Fruit fly (Drosophila melanogaster) whole organism, embryonic: ENCODE data around the gene CG5290.
A peak's percentile ranks its signal among the peaks of the same experiment; 100 is the strongest.

ENCODE experiments used
- Ada2b ChIP-seq: fragments of 200-800 bp; sonication (Bioruptor generic); IDR thresholded peaks from 2 replicates; pipeline ENCODE4 v1.3.6; 2022; ENCODE audit warnings: missing biosample characterization, missing genetic modification characterization
- CG10274 ChIP-seq: fragments of 200-800 bp; sonication (Bioruptor generic); optimal IDR thresholded peaks from 3 replicates; lab custom pipeline; 2017; ENCODE audit warnings: missing biosample characterization, mild to moderate bottlenecking, missing genetic modification characterization
- CG10321 ChIP-seq: fragments of 200-800 bp; sonication (Bioruptor generic); IDR thresholded peaks from 2 replicates; pipeline ENCODE4 v1.3.6; 2022; ENCODE audit warnings: missing biosample characterization, missing genetic modification characterization
- CG10431 ChIP-seq: fragments of 200-800 bp; sonication (Bioruptor generic); optimal IDR thresholded peaks from 3 replicates; lab custom pipeline; 2018; ENCODE audit warnings: missing biosample characterization, mild to moderate bottlenecking, missing genetic modification characterization
- CG10565 ChIP-seq: fragments of 200-800 bp; sonication (Bioruptor generic); optimal IDR thresholded peaks from 3 replicates; lab custom pipeline; 2016; ENCODE audit warnings: missing biosample characterization, mild to moderate bottlenecking, missing genetic modification characterization
- CG11247 ChIP-seq: fragments of 200-800 bp; sonication (Bioruptor generic); IDR thresholded peaks from 2 replicates; pipeline ENCODE4 v1.3.6; 2022; ENCODE audit warnings: missing biosample characterization, missing genetic modification characterization
- CG13775 ChIP-seq: fragments of 200-800 bp; sonication (Bioruptor generic); optimal IDR thresholded peaks from 3 replicates; lab custom pipeline; 2017; ENCODE audit warnings: missing biosample characterization, mild to moderate bottlenecking, missing genetic modification characterization
- CG14860 ChIP-seq: fragments of 200-800 bp; sonication (Bioruptor generic); IDR thresholded peaks from 3 replicates; pipeline ENCODE4 v1.3.6; 2022; ENCODE audit warnings: missing biosample characterization, missing genetic modification characterization; ENCODE audit not compliant: partially characterized antibody
- CG14965 ChIP-seq: fragments of 200-800 bp; sonication (Bioruptor generic); optimal IDR thresholded peaks from 2 replicates; lab custom pipeline; 2016; ENCODE audit warnings: missing biosample characterization, missing genetic modification characterization, borderline replicate concordance
- CG3065 ChIP-seq: fragments of 200-800 bp; sonication (Bioruptor generic); optimal IDR thresholded peaks from 2 replicates; lab custom pipeline; 2016; ENCODE audit warnings: missing biosample characterization, missing genetic modification characterization
- CG34376 ChIP-seq: fragments of 200-800 bp; sonication (Bioruptor generic); optimal IDR thresholded peaks from 2 replicates; lab custom pipeline; 2018; ENCODE audit warnings: missing biosample characterization, mild to moderate bottlenecking, missing genetic modification characterization
- CG4328 ChIP-seq: fragments of 200-800 bp; sonication (Bioruptor generic); optimal IDR thresholded peaks from 3 replicates; lab custom pipeline; 2017; ENCODE audit warnings: missing biosample characterization, missing genetic modification reagents, missing genetic modification characterization
- CG4854 ChIP-seq: fragments of 200-800 bp; sonication (Bioruptor generic); optimal IDR thresholded peaks from 2 replicates; lab custom pipeline; 2016; ENCODE audit warnings: missing biosample characterization, missing genetic modification characterization, inconsistent platforms
- CG6175 ChIP-seq: fragments of 200-800 bp; sonication (Bioruptor generic); IDR thresholded peaks from 3 replicates; pipeline ENCODE4 v1.3.6; 2022; ENCODE audit warnings: missing biosample characterization, missing genetic modification characterization
- CG6254 ChIP-seq: fragments of 200-800 bp; sonication (Bioruptor generic); optimal IDR thresholded peaks from 3 replicates; lab custom pipeline; 2017; ENCODE audit warnings: mild to moderate bottlenecking, missing biosample characterization, missing genetic modification reagents, missing genetic modification characterization
- CG7271 ChIP-seq: fragments of 200-800 bp; sonication (Bioruptor generic); optimal IDR thresholded peaks from 2 replicates; lab custom pipeline; 2018; ENCODE audit warnings: missing biosample characterization, mild to moderate bottlenecking, missing genetic modification characterization, moderate library complexity
- CG7745 ChIP-seq: fragments of 200-800 bp; sonication (Bioruptor generic); optimal IDR thresholded peaks from 2 replicates; lab custom pipeline; 2018; ENCODE audit warnings: missing biosample characterization, mild to moderate bottlenecking, missing genetic modification characterization, moderate library complexity
- CG7928 ChIP-seq: fragments of 200-800 bp; sonication (Bioruptor generic); optimal IDR thresholded peaks from 2 replicates; lab custom pipeline; 2017; ENCODE audit warnings: missing biosample characterization, mild to moderate bottlenecking, missing genetic modification characterization
- CG7963 ChIP-seq: fragments of 200-800 bp; sonication (Bioruptor generic); IDR thresholded peaks from 3 replicates; pipeline ENCODE4 v1.3.6; 2022; ENCODE audit warnings: missing biosample characterization, missing genetic modification characterization; ENCODE audit not compliant: partially characterized antibody
- CG8290 ChIP-seq, 3 experiments: fragments of 200-800 bp; sonication (Bioruptor generic); optimal IDR thresholded peaks; 2 replicates each; lab custom pipeline; 2016 to 2019; ENCODE audit warnings: missing biosample characterization in 3 of 3, missing genetic modification characterization in 3 of 3, mild to moderate bottlenecking in 2 of 3, moderate library complexity in 1 of 3
- CG8478 ChIP-seq: fragments of >200 bp; optimal IDR thresholded peaks from 2 replicates; lab custom pipeline; 2018
- CG9609 ChIP-seq: fragments of 200-800 bp; sonication (Bioruptor generic); optimal IDR thresholded peaks from 3 replicates; lab custom pipeline; 2016; ENCODE audit warnings: missing biosample characterization, missing genetic modification characterization
- Dfd ChIP-seq, 2 experiments: fragments of >200 bp; optimal IDR thresholded peaks; 2 replicates each; lab custom pipeline; 2017; ENCODE audit warnings: missing biosample characterization in 2 of 2, missing genetic modification characterization in 2 of 2
- Doc3 ChIP-seq: fragments of 200-800 bp; sonication (Bioruptor generic); IDR thresholded peaks from 3 replicates; pipeline ENCODE4 v1.3.6; 2022; ENCODE audit warnings: missing biosample characterization, missing genetic modification characterization; ENCODE audit not compliant: partially characterized antibody
- Fer3 ChIP-seq: fragments of 200-800 bp; sonication (Bioruptor generic); optimal IDR thresholded peaks from 2 replicates; lab custom pipeline; 2018; ENCODE audit warnings: missing biosample characterization, mild to moderate bottlenecking, missing genetic modification characterization, moderate library complexity
- H2.0 ChIP-seq: fragments of 200-800 bp; sonication (Bioruptor generic); IDR thresholded peaks from 2 replicates; pipeline ENCODE4 v1.3.6; 2022; ENCODE audit warnings: missing biosample characterization, missing genetic modification characterization
- HLHmδ ChIP-seq: fragments of 200-800 bp; sonication (Bioruptor generic); optimal IDR thresholded peaks from 2 replicates; lab custom pipeline; 2018; ENCODE audit warnings: missing biosample characterization, mild to moderate bottlenecking, missing genetic modification characterization, moderate library complexity
- Hr3 ChIP-seq: fragments of 200-800 bp; sonication (Bioruptor generic); optimal IDR thresholded peaks from 3 replicates; lab custom pipeline; 2016; ENCODE audit warnings: missing biosample characterization, missing genetic modification characterization
- Nf-YC ChIP-seq: fragments of 200-800 bp; optimal IDR thresholded peaks from 3 replicates; lab custom pipeline; 2019; ENCODE audit warnings: missing biosample characterization, mild to moderate bottlenecking, missing genetic modification characterization, moderate library complexity
- Ptx1 ChIP-seq: fragments of 200-800 bp; sonication (Bioruptor generic); IDR thresholded peaks from 2 replicates; pipeline ENCODE4 v1.3.6; 2022; ENCODE audit warnings: missing biosample characterization, missing genetic modification characterization
- Rfx ChIP-seq: fragments of 200-800 bp; sonication (Bioruptor generic); IDR thresholded peaks from 2 replicates; pipeline ENCODE4 v1.3.6; 2022; ENCODE audit warnings: missing biosample characterization, missing genetic modification characterization
- Trl ChIP-seq, 3 experiments: fragments of >200 bp in 2 of 3; fragments of 200-800 bp in 1 of 3; sonication (Bioruptor generic) in 1 of 3; optimal IDR thresholded peaks; 2 replicates in 1 of 3; 3 replicates in 2 of 3; lab custom pipeline; 2016 to 2017; ENCODE audit warnings: missing biosample characterization in 1 of 3, missing genetic modification characterization in 1 of 3
- Usf ChIP-seq: fragments of 200-800 bp; sonication (Bioruptor generic); optimal IDR thresholded peaks from 2 replicates; lab custom pipeline; 2017; ENCODE audit warnings: missing genotype, missing biosample characterization, missing genetic modification characterization
- crp ChIP-seq, 2 experiments: fragments of 200-800 bp; sonication (Bioruptor generic); optimal IDR thresholded peaks; 2 replicates in 1 of 2; 3 replicates in 1 of 2; lab custom pipeline; 2017; ENCODE audit warnings: missing biosample characterization in 2 of 2, missing genetic modification characterization in 2 of 2, mild to moderate bottlenecking in 1 of 2, moderate library complexity in 1 of 2
- dan ChIP-seq: fragments of 200-800 bp; sonication (Bioruptor generic); IDR thresholded peaks from 2 replicates; pipeline ENCODE4 v1.3.6; 2022; ENCODE audit warnings: missing biosample characterization, missing genetic modification characterization
- dati ChIP-seq: fragments of 200-800 bp; sonication (Bioruptor generic); IDR thresholded peaks from 2 replicates; pipeline ENCODE4 v1.3.6; 2022; ENCODE audit warnings: missing biosample characterization, missing genetic modification characterization
- eve ChIP-seq, 2 experiments: fragments of >200 bp; optimal IDR thresholded peaks; 2 replicates each; lab custom pipeline; 2017; ENCODE audit warnings: missing biosample characterization in 2 of 2, missing genetic modification characterization in 2 of 2
- eyg ChIP-seq: fragments of 200-800 bp; sonication (Bioruptor generic); optimal IDR thresholded peaks from 3 replicates; lab custom pipeline; 2016; ENCODE audit warnings: missing biosample characterization, missing genetic modification characterization
- hbn ChIP-seq: fragments of 200-800 bp; sonication (Bioruptor generic); IDR thresholded peaks from 2 replicates; pipeline ENCODE4 v1.3.6; 2022; ENCODE audit warnings: missing biosample characterization, missing genetic modification characterization; ENCODE audit not compliant: partially characterized antibody
- jumu ChIP-seq: fragments of 200-800 bp; sonication (Bioruptor generic); optimal IDR thresholded peaks from 3 replicates; lab custom pipeline; 2016; ENCODE audit warnings: missing biosample characterization, missing genetic modification characterization
- lab ChIP-seq: fragments of 200-800 bp; sonication (Bioruptor generic); optimal IDR thresholded peaks from 3 replicates; lab custom pipeline; 2017; ENCODE audit warnings: missing biosample characterization, missing genetic modification characterization, mild to moderate bottlenecking, moderate library complexity, missing genetic modification reagents
- mam ChIP-seq: fragments of 200-800 bp; sonication (Bioruptor generic); optimal IDR thresholded peaks from 3 replicates; lab custom pipeline; 2016; ENCODE audit warnings: missing biosample characterization, missing genetic modification characterization
- mld ChIP-seq: fragments of 200-800 bp; sonication (Bioruptor generic); IDR thresholded peaks from 3 replicates; pipeline ENCODE4 v1.3.6; 2022; ENCODE audit warnings: missing biosample characterization, missing genetic modification characterization; ENCODE audit not compliant: partially characterized antibody
- pb ChIP-seq: fragments of 200-800 bp; sonication (Bioruptor generic); optimal IDR thresholded peaks from 3 replicates; lab custom pipeline; 2016; ENCODE audit warnings: missing biosample characterization, missing genetic modification characterization
- peb ChIP-seq: fragments of 200-800 bp; sonication (Bioruptor generic); IDR thresholded peaks from 2 replicates; pipeline ENCODE4 v1.3.6; 2022; ENCODE audit warnings: missing biosample characterization, missing genetic modification characterization
- ro ChIP-seq: fragments of 200-800 bp; sonication (Bioruptor generic); IDR thresholded peaks from 2 replicates; pipeline ENCODE4 v1.3.6; 2022; ENCODE audit warnings: missing biosample characterization, missing genetic modification characterization
- sens ChIP-seq: fragments of 200-800 bp; sonication (Bioruptor generic); peaks from one replicate; lab custom pipeline; 2016; ENCODE audit warnings: missing biosample characterization, missing genetic modification characterization
- sens-2 ChIP-seq: fragments of 200-800 bp; sonication (Bioruptor generic); IDR thresholded peaks from 2 replicates; pipeline ENCODE4 v1.3.6; 2022; ENCODE audit warnings: missing biosample characterization, missing genetic modification characterization
- slp2 ChIP-seq: fragments of 200-800 bp; sonication (Bioruptor generic); optimal IDR thresholded peaks from 2 replicates; lab custom pipeline; 2016; ENCODE audit warnings: missing biosample characterization, missing genetic modification characterization
- sqz ChIP-seq: fragments of 200-800 bp; sonication (Bioruptor generic); optimal IDR thresholded peaks from 3 replicates; lab custom pipeline; 2018; ENCODE audit warnings: missing biosample characterization, mild to moderate bottlenecking, missing genetic modification characterization

The CG5290 gene

DNA sequence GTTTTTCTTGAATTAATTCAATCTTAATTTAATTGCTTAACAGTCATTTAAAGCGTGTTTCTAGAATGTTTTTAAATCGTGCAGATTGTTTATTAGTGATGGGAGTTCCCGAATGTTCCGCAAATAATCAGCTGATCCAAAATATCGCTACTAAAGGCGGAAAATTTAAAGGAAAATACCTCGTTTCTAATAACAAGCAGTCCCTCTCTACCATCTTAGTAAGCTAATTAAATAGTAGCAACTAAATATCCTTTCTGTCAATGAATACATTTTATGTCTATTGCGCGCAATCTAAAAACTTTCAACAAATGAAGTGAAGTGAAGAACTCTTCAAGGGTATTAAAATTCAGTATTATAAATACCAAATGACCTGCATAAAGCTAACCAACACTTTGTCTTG is at the start of gene CG5290 (continued):
- TF ChIP-seq Nf-YC = no peak
- TF ChIP-seq eve (GFP tag; optimal IDR thresholded peaks at IDR 0.05; lab: Kevin White, UChicago) = peak in 1 of 2 experiments; percentile 33
- peak; percentile 78 for TF ChIP-seq hbn (GFP tag; lab: Robert Waterston, UW)
- TF ChIP-seq eyg (GFP tag; lab: Kevin White, UChicago) = no peak
- no peak for TF ChIP-seq CG6254
- TF ChIP-seq dati = no peak
- TF ChIP-seq dan (GFP tag; lab: Robert Waterston, UW) = no peak
- peak; percentile 6 for TF ChIP-seq CG4854 (GFP tag; lab: Kevin White, UChicago)
- TF ChIP-seq Dfd (GFP tag; optimal IDR thresholded peaks at IDR 0.05; lab: Kevin White, UChicago) = no peak
- TF ChIP-seq Usf (GFP tag; lab: Kevin White, UChicago) = no peak
- TF ChIP-seq Ptx1 = no peak
- no peak for TF ChIP-seq CG4328
- no peak for TF ChIP-seq CG10321
- TF ChIP-seq Fer3 = no peak
- TF ChIP-seq HLHmδ (GFP tag; lab: Kevin White, UChicago) = no peak
- TF ChIP-seq peb (GFP tag; lab: Robert Waterston, UW) = no peak
- no peak for TF ChIP-seq sens-2 (GFP tag; lab: Robert Waterston, UW)
- peak; percentile 18; the same call in 1 of the 3 replicates for TF ChIP-seq CG14860 (GFP tag; lab: Robert Waterston, UW)

DNA sequence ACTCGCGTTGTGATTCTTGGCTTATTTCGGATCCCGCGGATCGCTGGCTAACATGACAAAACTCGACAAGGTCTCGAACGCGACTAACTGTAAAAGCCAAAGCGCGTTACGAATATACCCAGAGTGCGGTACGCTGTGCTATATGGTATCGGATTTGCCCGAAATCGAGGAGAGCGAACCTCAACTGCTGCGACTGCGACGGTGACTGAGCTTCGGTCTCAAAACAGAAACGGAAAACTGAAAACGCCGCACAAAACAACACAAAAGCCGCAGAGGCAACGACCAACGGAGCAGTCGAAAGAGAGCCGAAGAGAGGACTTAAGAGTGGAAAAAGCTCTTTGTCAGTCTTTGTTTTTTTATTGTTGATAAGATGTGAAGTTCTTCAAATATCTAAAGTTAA is 49.2 kb upstream of the CG5290 start:
- TF ChIP-seq CG6175 (peak; percentile 65; the same call in 2 of the 3 replicates), lab (GFP tag; lab: Kevin White, UChicago) (peak; percentile 74), sqz (GFP tag; lab: Kevin White, UChicago) (peak; percentile 12), mam (GFP tag; lab: Kevin White, UChicago) (no peak), ro (GFP tag; lab: Robert Waterston, UW) (no peak), CG14965 (GFP tag; lab: Kevin White, UChicago) (no peak), CG34376 (GFP tag; lab: Kevin White, UChicago) (peak; percentile 56), Dfd (GFP tag; optimal IDR thresholded peaks at IDR 0.05; lab: Kevin White, UChicago) (no peak), CG10431 (GFP tag; lab: Kevin White, UChicago) (no peak), CG8478 (lab: Kevin White, UChicago) (no peak), Hr3 (GFP tag; lab: Kevin White, UChicago) (no peak), CG10274 (GFP tag; lab: Kevin White, UChicago) (no peak), crp (GFP tag; optimal IDR thresholded peaks at IDR 0.05; lab: Kevin White, UChicago) (no peak), CG10565 (no peak), CG7963 (GFP tag; lab: Robert Waterston, UW) (no peak), Rfx (GFP tag; lab: Robert Waterston, UW) (peak; percentile 65), Doc3 (no peak), jumu (GFP tag; lab: Kevin White, UChicago) (no peak), Fer3 (peak; percentile 28), CG11247 (GFP tag; lab: Robert Waterston, UW) (no peak), pb (no peak), CG3065 (GFP tag; lab: Kevin White, UChicago) (no peak), CG7928 (no peak), Trl (optimal IDR thresholded peaks at IDR 0.05; lab: Kevin White, UChicago) (peak in 1 of 2 experiments; percentile 55), Trl (GFP tag; optimal IDR thresholded peaks at IDR 0.05; lab: Kevin White, UChicago) (peak; percentile 25), CG13775 (no peak), CG7745 (tag; lab: Kevin White, UChicago) (no peak), sens (GFP tag; lab: Kevin White, UChicago) (peak; percentile 35), mld (GFP tag; lab: Robert Waterston, UW) (no peak), slp2 (GFP tag; lab: Kevin White, UChicago) (no peak), CG8290 (GFP tag; optimal IDR thresholded peaks at IDR 0.05; lab: Kevin White, UChicago) (no peak), CG8290 (tag; optimal IDR thresholded peaks at IDR 0.05; lab: Kevin White, UChicago) (peak in 1 of 2 experiments; percentile 78), Ada2b (GFP tag; lab: Robert Waterston, UW) (no peak), CG7271 (tag; lab: Kevin White, UChicago) (no peak), CG9609 (no peak), H2.0 (GFP tag; lab: Robert Waterston, UW) (no peak), Nf-YC (no peak)
